Worm (Caenorhabditis elegans) whole organism, L4/young adult: ENCODE data around the gene C07A4.3.

Experiments
- W03F9.2 ChIP-seq: fragments of 150-350 bp; optimal IDR thresholded peaks from 2 replicates; lab custom pipeline; 2014; ENCODE audit warnings: missing biosample characterization, missing genetic modification characterization
- dao-5 ChIP-seq: sonication (generic microtip); optimal IDR thresholded peaks from 2 replicates; lab custom pipeline; 2016; ENCODE audit warnings: missing genotype, missing genetic modification characterization, moderate library complexity, missing compliant biosample characterization
- him-1 ChIP-seq: sonication (generic microtip); optimal IDR thresholded peaks from 2 replicates; lab custom pipeline; 2016; ENCODE audit warnings: missing genotype, missing genetic modification reagents, missing genetic modification characterization, missing compliant biosample characterization

ce11 chrX:10189805-10190204 lies 15.0 kb downstream of the C07A4.3 start:
- TF ChIP-seq him-1 (tag; lab: Kevin White, UChicago) = no peak
- TF ChIP-seq dao-5 = no peak
- TF ChIP-seq W03F9.2 (tag; lab: Kevin White, UChicago) = no peak
